Worm (Caenorhabditis elegans) whole organism, young adult: ENCODE measurements around the gene mrpl-37.

ENCODE experiments used
- F33H1.4 ChIP-seq: fragments of 200-800 bp; sonication (Bioruptor generic); IDR thresholded peaks from 2 replicates; pipeline ENCODE4 v1.3.6; 2022; ENCODE audit warnings: missing genetic modification reagents, missing genetic modification characterization, missing compliant biosample characterization
- F37B4.10 ChIP-seq: fragments of 200-800 bp; sonication (Bioruptor generic); IDR thresholded peaks from 2 replicates; pipeline ENCODE4 v1.3.6; 2022; ENCODE audit warnings: missing genetic modification characterization, missing compliant biosample characterization
- F52B5.7 ChIP-seq: sonication (generic microtip); optimal IDR thresholded peaks from 2 replicates; lab custom pipeline; 2016; ENCODE audit warnings: mild to moderate bottlenecking, missing genetic modification characterization, missing compliant biosample characterization
- F57A8.1 ChIP-seq: fragments of 200-800 bp; sonication (Bioruptor generic); optimal IDR thresholded peaks from 2 replicates; lab custom pipeline; 2018; ENCODE audit warnings: mild to moderate bottlenecking, missing genetic modification characterization, moderate library complexity, missing compliant biosample characterization
- T07F8.4 ChIP-seq: sonication (generic microtip); optimal IDR thresholded peaks from 2 replicates; lab custom pipeline; 2016; ENCODE audit warnings: mild to moderate bottlenecking, missing genetic modification characterization, moderate library complexity, missing compliant biosample characterization
- dpff-1 ChIP-seq: sonication (generic microtip); optimal IDR thresholded peaks from 2 replicates; lab custom pipeline; 2017; ENCODE audit warnings: mild to moderate bottlenecking, missing genetic modification characterization, missing compliant biosample characterization
- fkh-3 ChIP-seq: sonication (generic microtip); optimal IDR thresholded peaks from 2 replicates; lab custom pipeline; 2016; ENCODE audit warnings: mild to moderate bottlenecking, missing genetic modification characterization, missing compliant biosample characterization
- gei-17 ChIP-seq: fragments of 200-800 bp; sonication (Bioruptor generic); optimal IDR thresholded peaks from 2 replicates; lab custom pipeline; 2018; ENCODE audit warnings: mild to moderate bottlenecking, missing genetic modification characterization, missing compliant biosample characterization
- him-1 ChIP-seq: sonication (generic microtip); optimal IDR thresholded peaks from 2 replicates; lab custom pipeline; 2016; ENCODE audit warnings: missing genotype, missing genetic modification reagents, missing genetic modification characterization, missing compliant biosample characterization
- let-526 ChIP-seq: fragments of 200-800 bp; sonication (Bioruptor generic); IDR thresholded peaks from 2 replicates; pipeline ENCODE4 v1.3.6; 2022; ENCODE audit warnings: missing genetic modification reagents, missing genetic modification characterization, missing compliant biosample characterization
- let-607 ChIP-seq, 2 experiments: fragments of 200-800 bp in 1 of 2; sonication (Bioruptor generic) in 1 of 2; sonication (generic microtip) in 1 of 2; optimal IDR thresholded peaks; 2 replicates each; lab custom pipeline; 2016 to 2018; ENCODE audit warnings: mild to moderate bottlenecking in 2 of 2, missing compliant biosample characterization in 2 of 2, missing genetic modification characterization in 2 of 2, moderate library complexity in 2 of 2, missing genotype in 1 of 2
- lir-1 ChIP-seq: fragments of 200-800 bp; sonication (Bioruptor generic); conservative IDR thresholded peaks from 2 replicates; pipeline ENCODE4 v1.3.6; 2022; ENCODE audit warnings: missing genetic modification reagents, missing genetic modification characterization, missing compliant biosample characterization
- nhr-90 ChIP-seq: sonication (generic microtip); optimal IDR thresholded peaks from 2 replicates; lab custom pipeline; 2016; ENCODE audit warnings: missing genotype, mild to moderate bottlenecking, missing genetic modification characterization, missing compliant biosample characterization
- sea-2 ChIP-seq: fragments of 200-800 bp; sonication (Bioruptor generic); IDR thresholded peaks from 2 replicates; pipeline ENCODE4 v1.3.6; 2022; ENCODE audit warnings: missing genetic modification characterization, missing compliant biosample characterization

DNA sequence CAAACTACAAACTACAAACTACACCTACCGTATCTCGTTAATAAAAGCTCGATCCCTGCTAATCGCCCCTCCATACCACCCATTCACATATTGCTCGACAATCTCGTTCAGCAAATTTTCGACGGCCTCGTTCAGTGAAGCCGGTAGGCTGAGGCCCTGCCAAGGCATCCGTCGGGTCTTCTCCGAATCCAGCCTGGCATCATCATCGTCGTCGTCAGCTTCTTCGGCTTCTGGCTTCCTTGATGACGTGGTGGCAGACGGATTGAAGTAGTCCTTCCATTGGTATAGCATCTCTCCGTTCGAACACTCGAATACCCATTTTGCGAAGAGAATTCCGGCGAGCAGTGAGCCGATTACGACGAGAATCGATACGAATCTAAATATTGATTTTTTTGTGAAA lies 44.2 kb downstream of the mrpl-37 start:
- TF ChIP-seq T07F8.4 = no peak
- TF ChIP-seq lir-1 (GFP tag; lab: Robert Waterston, UW) = no peak
- no peak for TF ChIP-seq sea-2 (GFP tag; lab: Robert Waterston, UW)
- TF ChIP-seq nhr-90 (tag; lab: Kevin White, UChicago) = no peak
- no peak for TF ChIP-seq F33H1.4
- no peak for TF ChIP-seq F37B4.10 (GFP tag; lab: Robert Waterston, UW)
- TF ChIP-seq him-1 (tag; lab: Kevin White, UChicago) = no peak
- no peak for TF ChIP-seq dpff-1 (tag; lab: Kevin White, UChicago)
- TF ChIP-seq gei-17 = no peak
- TF ChIP-seq F57A8.1 (GFP tag; lab: Kevin White, UChicago) = no peak
- TF ChIP-seq fkh-3 (tag; lab: Kevin White, UChicago) = no peak
- TF ChIP-seq let-526 (GFP tag; lab: Robert Waterston, UW) = no peak
- no peak for TF ChIP-seq F52B5.7 (tag; lab: Kevin White, UChicago)
- no peak for TF ChIP-seq let-607 (tag; optimal IDR thresholded peaks at IDR 0.05; lab: Kevin White, UChicago)
